Fruit fly (Drosophila melanogaster) whole organism, prepupa: ENCODE data around the gene PGAP1.

Source experiments
- CG16779 ChIP-seq: fragments of 200-800 bp; sonication (Bioruptor generic); optimal IDR thresholded peaks from 3 replicates; lab custom pipeline; 2017; ENCODE audit warnings: missing biosample characterization, mild to moderate bottlenecking, missing genetic modification characterization
- CG31627 ChIP-seq: fragments of 200-800 bp; sonication (Bioruptor generic); optimal IDR thresholded peaks from 3 replicates; lab custom pipeline; 2016; ENCODE audit warnings: missing biosample characterization, missing genetic modification characterization
- CG4318 ChIP-seq: fragments of 200-800 bp; sonication (Bioruptor generic); optimal IDR thresholded peaks from 3 replicates; lab custom pipeline; 2017; ENCODE audit warnings: missing biosample characterization, mild to moderate bottlenecking, missing genetic modification characterization
- Hr39 ChIP-seq: fragments of 200-800 bp; sonication (Bioruptor generic); optimal IDR thresholded peaks from 2 replicates; lab custom pipeline; 2016; ENCODE audit warnings: missing biosample characterization, missing genetic modification characterization
- Lpt ChIP-seq: fragments of 200-800 bp; sonication (Bioruptor generic); optimal IDR thresholded peaks from 3 replicates; lab custom pipeline; 2016; ENCODE audit warnings: missing biosample characterization, missing genetic modification characterization
- dsx ChIP-seq: fragments of 200-800 bp; optimal IDR thresholded peaks from 3 replicates; lab custom pipeline; 2019; ENCODE audit warnings: missing biosample characterization, mild to moderate bottlenecking, missing genetic modification characterization, moderate library complexity; ENCODE audit not compliant: poor library complexity, severe bottlenecking
- fd59A ChIP-seq: fragments of 200-800 bp; sonication (Bioruptor generic); optimal IDR thresholded peaks from 2 replicates; lab custom pipeline; 2017; ENCODE audit warnings: missing biosample characterization, mild to moderate bottlenecking, missing genetic modification characterization, missing genetic modification reagents
- net ChIP-seq: fragments of 200-800 bp; sonication (Bioruptor generic); optimal IDR thresholded peaks from 3 replicates; lab custom pipeline; 2016; ENCODE audit warnings: missing biosample characterization, missing genetic modification characterization
- pdm3 ChIP-seq: fragments of 200-800 bp; sonication (Bioruptor generic); optimal IDR thresholded peaks from 3 replicates; lab custom pipeline; 2016; ENCODE audit warnings: missing biosample characterization, missing genetic modification characterization

dm6 chrX:5698087-5698727, 8.9 kb upstream of the PGAP1 start, which contains the start of gene AdamTS-B:
- peak; percentile 62 for TF ChIP-seq pdm3
- TF ChIP-seq CG16779 (tag; lab: Kevin White, UChicago): peak; percentile 73
- peak; percentile 59 for TF ChIP-seq CG4318 (GFP tag; lab: Kevin White, UChicago)
- TF ChIP-seq fd59A (GFP tag; lab: Kevin White, UChicago): peak; percentile 70
- peak; percentile 35 for TF ChIP-seq Hr39 (GFP tag; lab: Kevin White, UChicago)
- TF ChIP-seq Lpt (GFP tag; lab: Kevin White, UChicago): peak; percentile 57
- peak; percentile 57 for TF ChIP-seq dsx (GFP tag; lab: Kevin White, UChicago)
- TF ChIP-seq CG31627 (GFP tag; lab: Kevin White, UChicago): peak; percentile 55
- peak; percentile 48 for TF ChIP-seq net
